Worm (Caenorhabditis elegans) whole organism, midembryonic: ENCODE results near the gene F48G7.9.

Experiments used
- cog-1 ChIP-seq: sonication (generic microtip); optimal IDR thresholded peaks from 2 replicates; lab custom pipeline; 2016; ENCODE audit warnings: missing genetic modification characterization, missing compliant biosample characterization
- med-1 ChIP-seq: sonication (generic microtip); optimal IDR thresholded peaks from 2 replicates; lab custom pipeline; 2017; ENCODE audit warnings: missing genetic modification characterization, mild to moderate bottlenecking, missing compliant biosample characterization, antibody characterized with exemption, missing genetic modification reagents; ENCODE audit not compliant: insufficient read depth
- ztf-23 ChIP-seq: fragments of 200-800 bp; sonication (Bioruptor generic); IDR thresholded peaks from 2 replicates; pipeline ENCODE4 v1.3.6; 2022; ENCODE audit warnings: missing genetic modification reagents, missing genetic modification characterization, missing compliant biosample characterization
- ztf-29 ChIP-seq: fragments of 200-800 bp; sonication (Bioruptor generic); IDR thresholded peaks from 2 replicates; pipeline ENCODE4 v1.3.6; 2022; ENCODE audit warnings: missing genetic modification reagents, missing genetic modification characterization, missing compliant biosample characterization

DNA sequence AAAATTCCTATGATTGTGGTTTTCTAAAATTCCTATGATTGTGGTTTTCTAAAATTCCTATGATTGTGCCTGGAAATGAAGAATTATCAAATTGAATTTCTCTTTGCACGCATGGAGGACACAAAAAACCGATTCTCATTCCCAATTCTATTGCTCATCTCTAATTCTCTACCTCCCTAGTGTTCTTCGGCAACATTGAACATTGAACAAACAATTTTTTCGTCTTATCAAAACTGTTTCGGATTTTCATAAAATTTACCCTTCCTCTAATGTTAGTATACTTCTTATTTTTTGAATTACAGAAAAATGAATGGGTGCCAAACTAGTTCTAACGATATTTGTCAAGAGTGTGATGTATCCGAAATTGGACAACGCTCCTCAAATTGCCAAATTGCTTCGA lies 7.9 kb upstream of the F48G7.9 start, which contains the start of gene pals-31:
- TF ChIP-seq cog-1 (tag; lab: Kevin White, UChicago) (no peak), ztf-23 (GFP tag; lab: Robert Waterston, UW) (no peak), ztf-29 (GFP tag; lab: Robert Waterston, UW) (no peak), med-1 (GFP tag; lab: Kevin White, UChicago) (no peak)
